1 fruit fly cellular context compared by ENCODE assay signal in genomic region chrX:2294474-2295434, dm6.
TF ChIP-seq lines count a peak whose summit lies in the region.

No protein-coding gene starts in this region.

TF ChIP-seq in whole organism, embryonic, 481 proteins besides CTCF, POLR2A, EP300 and RAD21 (continued from another document):
- TF ChIP-seq gcm2 (GFP tag; optimal IDR thresholded peaks at IDR 0.05; lab: Kevin White, UChicago) (no peak), Xbp1 (GFP tag; optimal IDR thresholded peaks at IDR 0.05; lab: Kevin White, UChicago) (no peak), CG8765 (GFP tag; IDR thresholded peaks at IDR 0.05; lab: Robert Waterston, UW) (no peak), Max (GFP tag; optimal IDR thresholded peaks at IDR 0.05; lab: Kevin White, UChicago) (no peak), Deaf1 (tag; optimal IDR thresholded peaks at IDR 0.05; lab: Kevin White, UChicago) (no peak), B-H1 (GFP tag; IDR thresholded peaks at IDR 0.05; lab: Robert Waterston, UW) (no peak), usp (GFP tag; optimal IDR thresholded peaks at IDR 0.05; lab: Kevin White, UChicago) (no peak), CkIIα-i1 (GFP tag; IDR thresholded peaks at IDR 0.05; lab: Robert Waterston, UW) (no peak), yki (optimal IDR thresholded peaks at IDR 0.05; lab: Kevin White, UChicago) (no peak), tll (GFP tag; optimal IDR thresholded peaks at IDR 0.05; lab: Kevin White, UChicago) (no peak), HmgD (GFP tag; optimal IDR thresholded peaks at IDR 0.05; lab: Kevin White, UChicago) (no peak), prd (optimal IDR thresholded peaks at IDR 0.05; lab: Kevin White, UChicago) (no peak), prd (GFP tag; IDR thresholded peaks at IDR 0.05; lab: Robert Waterston, UW) (no peak), CG9727 (GFP tag; optimal IDR thresholded peaks at IDR 0.05; lab: Kevin White, UChicago) (no peak), D (optimal IDR thresholded peaks at IDR 0.05; lab: Kevin White, UChicago) (no peak), D (GFP tag; optimal IDR thresholded peaks at IDR 0.05; lab: Kevin White, UChicago) (no peak), CG1603 (tag; optimal IDR thresholded peaks at IDR 0.05; lab: Kevin White, UChicago) (peak; percentile 47), Nf-YC (tag; optimal IDR thresholded peaks at IDR 0.05; lab: Kevin White, UChicago) (no peak), sima (GFP tag; optimal IDR thresholded peaks at IDR 0.05; lab: Kevin White, UChicago) (no peak), ken (GFP tag; IDR thresholded peaks at IDR 0.05; lab: Robert Waterston, UW) (no peak), CG11504 (tag; optimal IDR thresholded peaks at IDR 0.05; lab: Kevin White, UChicago) (no peak), chm (GFP tag; IDR thresholded peaks at IDR 0.05; lab: Robert Waterston, UW) (no peak), ranshi (GFP tag; IDR thresholded peaks at IDR 0.05; lab: Robert Waterston, UW) (no peak), lilli (GFP tag; optimal IDR thresholded peaks at IDR 0.05; lab: Kevin White, UChicago) (no peak), CG2199 (GFP tag; IDR thresholded peaks at IDR 0.05; lab: Robert Waterston, UW) (no peak), CG33557 (GFP tag; optimal IDR thresholded peaks at IDR 0.05; lab: Kevin White, UChicago) (no peak), CG7963 (GFP tag; IDR thresholded peaks at IDR 0.05; lab: Robert Waterston, UW; ENCODE audit: partially characterized antibody) (no peak), klu (GFP tag; IDR thresholded peaks at IDR 0.05; lab: Robert Waterston, UW) (no peak), fru (optimal IDR thresholded peaks at IDR 0.05; lab: Kevin White, UChicago) (no peak), Stat92E (GFP tag; optimal IDR thresholded peaks at IDR 0.05; lab: Kevin White, UChicago) (peak in 1 of 3 experiments; percentile 76), hkb (optimal IDR thresholded peaks at IDR 0.05; lab: Kevin White, UChicago) (no peak), hkb (GFP tag; IDR thresholded peaks at IDR 0.05; lab: Robert Waterston, UW) (peak; percentile 26; the same call in 1 of the 2 replicates), repo (GFP tag; optimal IDR thresholded peaks at IDR 0.05; lab: Kevin White, UChicago) (no peak), Mrtf (GFP tag; IDR thresholded peaks at IDR 0.05; lab: Robert Waterston, UW) (no peak), CG12219 (GFP tag; optimal IDR thresholded peaks at IDR 0.05; lab: Kevin White, UChicago) (no peak), kah (GFP tag; optimal IDR thresholded peaks at IDR 0.05; lab: Kevin White, UChicago) (no peak), Gsc (GFP tag; IDR thresholded peaks at IDR 0.05; lab: Robert Waterston, UW) (no peak), tup (GFP tag; optimal IDR thresholded peaks at IDR 0.05; lab: Kevin White, UChicago) (no peak), NfI (GFP tag; optimal IDR thresholded peaks at IDR 0.05; lab: Kevin White, UChicago) (no peak), CG17912 (GFP tag; optimal IDR thresholded peaks at IDR 0.05; lab: Kevin White, UChicago) (no peak), toy (GFP tag; IDR thresholded peaks at IDR 0.05; lab: Robert Waterston, UW) (no peak), sna (GFP tag; IDR thresholded peaks at IDR 0.05; lab: Robert Waterston, UW; ENCODE audit: partially characterized antibody) (no peak), bab2 (GFP tag; optimal IDR thresholded peaks at IDR 0.05; lab: Kevin White, UChicago) (peak; percentile 69), CG17829 (tag; optimal IDR thresholded peaks at IDR 0.05; lab: Kevin White, UChicago) (no peak), CG10959 (GFP tag; IDR thresholded peaks at IDR 0.05; lab: Robert Waterston, UW) (no peak), pb (GFP tag; optimal IDR thresholded peaks at IDR 0.05; lab: Kevin White, UChicago) (no peak), B-H2 (GFP tag; optimal IDR thresholded peaks at IDR 0.05; lab: Kevin White, UChicago) (no peak), nmo (GFP tag; optimal IDR thresholded peaks at IDR 0.05; lab: Kevin White, UChicago) (no peak), CG18262 (tag; optimal IDR thresholded peaks at IDR 0.05; lab: Kevin White, UChicago) (no peak), kay (GFP tag; optimal IDR thresholded peaks at IDR 0.05; lab: Kevin White, UChicago) (no peak), tap (tag; optimal IDR thresholded peaks at IDR 0.05; lab: Kevin White, UChicago) (peak; percentile 15), jigr1 (GFP tag; IDR thresholded peaks at IDR 0.05; lab: Robert Waterston, UW) (no peak), dan (GFP tag; IDR thresholded peaks at IDR 0.05; lab: Robert Waterston, UW) (no peak), caup (GFP tag; optimal IDR thresholded peaks at IDR 0.05; lab: Kevin White, UChicago; ENCODE audit: severe bottlenecking) (no peak), CG8388 (GFP tag; optimal IDR thresholded peaks at IDR 0.05; lab: Kevin White, UChicago) (no peak), CrebB (tag; optimal IDR thresholded peaks at IDR 0.05; lab: Kevin White, UChicago) (no peak), Lim3 (GFP tag; IDR thresholded peaks at IDR 0.05; lab: Robert Waterston, UW) (no peak), bsh (GFP tag; optimal IDR thresholded peaks at IDR 0.05; lab: Kevin White, UChicago) (peak in 1 of 2 experiments; percentile 29), Med (GFP tag; lab: Kevin White, UChicago) (peak; percentile 89), TFAM (GFP tag; optimal IDR thresholded peaks at IDR 0.05; lab: Kevin White, UChicago) (no peak), CG13424 (tag; optimal IDR thresholded peaks at IDR 0.05; lab: Kevin White, UChicago) (no peak), Sry-β (GFP tag; optimal IDR thresholded peaks at IDR 0.05; lab: Kevin White, UChicago) (no peak), chn (GFP tag; optimal IDR thresholded peaks at IDR 0.05; lab: Kevin White, UChicago) (no peak), lbe (GFP tag; optimal IDR thresholded peaks at IDR 0.05; lab: Kevin White, UChicago) (peak; percentile 40), ash1 (GFP tag; optimal IDR thresholded peaks at IDR 0.05; lab: Kevin White, UChicago) (no peak), ara (GFP tag; IDR thresholded peaks at IDR 0.05; lab: Robert Waterston, UW) (no peak), Camta (GFP tag; optimal IDR thresholded peaks at IDR 0.05; lab: Kevin White, UChicago) (no peak), GATAe (GFP tag; conservative IDR thresholded peaks at IDR 0.05; lab: Robert Waterston, UW) (no peak), CG7928 (GFP tag; optimal IDR thresholded peaks at IDR 0.05; lab: Kevin White, UChicago) (no peak), CG17568 (GFP tag; optimal IDR thresholded peaks at IDR 0.05; lab: Kevin White, UChicago) (no peak), CG2129 (GFP tag; IDR thresholded peaks at IDR 0.05; lab: Robert Waterston, UW; ENCODE audit: partially characterized antibody) (no peak), Sox100B (GFP tag; optimal IDR thresholded peaks at IDR 0.05; lab: Kevin White, UChicago) (peak; percentile 3), Gug (GFP tag; IDR thresholded peaks at IDR 0.05; lab: Robert Waterston, UW) (no peak), Poxn (GFP tag; IDR thresholded peaks at IDR 0.05; lab: Robert Waterston, UW) (no peak), Opbp (GFP tag; IDR thresholded peaks at IDR 0.05; lab: Robert Waterston, UW; ENCODE audit: partially characterized antibody) (no peak), lov (optimal IDR thresholded peaks at IDR 0.05; lab: Kevin White, UChicago) (no peak), lov (GFP tag; IDR thresholded peaks at IDR 0.05; lab: Robert Waterston, UW) (0 out of 3 replicates have a peak, but pooled peaks have one; percentile 30), CG10366 (GFP tag; IDR thresholded peaks at IDR 0.05; lab: Robert Waterston, UW) (no peak), CG8944 (GFP tag; optimal IDR thresholded peaks at IDR 0.05; lab: Kevin White, UChicago) (no peak), CG5953 (GFP tag; IDR thresholded peaks at IDR 0.05; lab: Robert Waterston, UW) (0 out of 2 replicates have a peak, but pooled peaks have one; percentile 8), CG10209 (GFP tag; optimal IDR thresholded peaks at IDR 0.05; lab: Kevin White, UChicago) (peak; percentile 20), gt (GFP tag; IDR thresholded peaks at IDR 0.05; lab: Robert Waterston, UW) (no peak), nerfin-2 (GFP tag; IDR thresholded peaks at IDR 0.05; lab: Robert Waterston, UW; ENCODE audit: partially characterized antibody) (no peak), cas (GFP tag; IDR thresholded peaks at IDR 0.05; lab: Robert Waterston, UW) (no peak), CG4424 (GFP tag; optimal IDR thresholded peaks at IDR 0.05; lab: Kevin White, UChicago) (no peak), inv (GFP tag; IDR thresholded peaks at IDR 0.05; lab: Robert Waterston, UW; ENCODE audit: partially characterized antibody) (no peak), pzg (GFP tag; optimal IDR thresholded peaks at IDR 0.05; lab: Kevin White, UChicago) (no peak), Xrp1 (GFP tag; IDR thresholded peaks at IDR 0.05; lab: Robert Waterston, UW) (peak; percentile 51), Ptx1 (GFP tag; IDR thresholded peaks at IDR 0.05; lab: Robert Waterston, UW) (no peak), Atf3 (GFP tag; optimal IDR thresholded peaks at IDR 0.05; lab: Kevin White, UChicago) (no peak)
